Fruit fly (Drosophila melanogaster): Measurements from ENCODE around the gene Ctr1A.

DNA sequence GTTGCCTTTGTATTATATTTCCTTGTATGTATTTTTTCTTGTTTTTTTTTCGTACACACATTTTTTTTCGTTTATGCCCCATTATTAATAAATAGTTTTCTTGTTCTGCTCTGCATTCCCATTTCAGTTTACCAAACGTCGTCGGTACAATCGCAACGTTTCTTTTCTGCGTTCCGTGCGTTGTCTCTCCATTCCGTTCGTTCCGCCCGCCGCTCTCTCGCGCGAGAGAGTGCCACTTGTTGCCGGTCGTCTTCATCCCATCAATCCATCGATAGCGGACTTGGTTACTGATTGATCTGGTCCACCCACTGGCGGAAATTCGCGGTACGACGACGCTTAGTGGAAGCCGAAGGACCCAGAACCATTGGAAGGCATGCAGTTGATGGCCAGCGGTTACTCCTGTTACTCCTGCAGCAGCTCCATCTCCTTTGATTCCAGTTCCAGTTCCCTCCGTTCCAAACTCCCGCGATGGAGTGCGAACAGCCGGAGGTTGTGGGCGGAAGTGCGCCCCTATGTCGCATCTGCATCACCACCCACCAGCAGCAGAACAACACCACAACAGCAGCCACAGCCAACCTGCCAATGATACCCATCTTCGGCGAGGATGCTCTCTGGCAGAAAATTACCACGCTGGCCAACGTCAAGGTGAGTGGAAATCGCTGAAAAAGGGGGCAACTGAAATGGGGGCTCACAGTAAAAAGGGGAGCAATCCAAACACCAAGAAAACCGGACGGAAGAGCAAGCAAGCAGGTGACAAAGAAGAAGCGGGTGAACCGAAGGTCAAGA, 48.0 kb downstream of the Ctr1A start:
- TF ChIP-seq insv (optimal IDR thresholded peaks at IDR 0.05) (no peak), h (optimal IDR thresholded peaks at IDR 0.05) (no peak), psq (optimal IDR thresholded peaks at IDR 0.05) (no peak), ttk (optimal IDR thresholded peaks at IDR 0.05) (no peak), Myc (optimal IDR thresholded peaks at IDR 0.05) (no peak)
